Worm (Caenorhabditis elegans): ENCODE data around the gene ser-2.

ce11 chrX:15328343-15328742 is 25.6 kb upstream of the ser-2 start:
- TF ChIP-seq ztf-11 (tag; optimal IDR thresholded peaks at IDR 0.05) (no peak), nhr-77 (tag; optimal IDR thresholded peaks at IDR 0.05) (no peak), lsy-2 (tag; optimal IDR thresholded peaks at IDR 0.05) (no peak), ceh-82 (tag; optimal IDR thresholded peaks at IDR 0.05) (no peak), skn-1 (tag; optimal IDR thresholded peaks at IDR 0.05) (no peak), zag-1 (tag; optimal IDR thresholded peaks at IDR 0.05) (no peak), nhr-25 (tag; optimal IDR thresholded peaks at IDR 0.05) (no peak)

All from whole organism, L2 larva.